Fruit fly (Drosophila melanogaster) whole organism, adult: ENCODE data around the gene sa.

Experiments
- CG11617 ChIP-seq: fragments of 200-800 bp; sonication (Bioruptor generic); optimal IDR thresholded peaks from 2 replicates; lab custom pipeline; 2017; ENCODE audit warnings: mild to moderate bottlenecking, missing biosample characterization, missing genetic modification reagents, missing genetic modification characterization
- CG12768 ChIP-seq: fragments of 200-800 bp; sonication (Bioruptor generic); optimal IDR thresholded peaks from 2 replicates; lab custom pipeline; 2017; ENCODE audit warnings: missing biosample characterization, missing genetic modification characterization, mild to moderate bottlenecking, moderate library complexity, missing genetic modification reagents
- CG33017 ChIP-seq: fragments of 200-800 bp; sonication (Bioruptor generic); optimal IDR thresholded peaks from 2 replicates; lab custom pipeline; 2018; ENCODE audit warnings: missing biosample characterization, mild to moderate bottlenecking, missing genetic modification characterization, moderate library complexity
- CG5204 ChIP-seq: fragments of 200-800 bp; sonication (Bioruptor generic); optimal IDR thresholded peaks from 2 replicates; lab custom pipeline; 2016; ENCODE audit warnings: missing biosample characterization, missing genetic modification characterization
- CG7045 ChIP-seq: fragments of 200-800 bp; sonication (Bioruptor generic); optimal IDR thresholded peaks from 2 replicates; lab custom pipeline; 2017; ENCODE audit warnings: missing biosample characterization, mild to moderate bottlenecking, missing genetic modification characterization
- CG7101 ChIP-seq: fragments of 200-800 bp; sonication (Bioruptor generic); optimal IDR thresholded peaks from 2 replicates; lab custom pipeline; 2018; ENCODE audit warnings: missing biosample characterization, mild to moderate bottlenecking, missing genetic modification characterization, moderate library complexity
- Mnt ChIP-seq: fragments of 200-800 bp; sonication (Bioruptor generic); optimal IDR thresholded peaks from 2 replicates; lab custom pipeline; 2016; ENCODE audit warnings: missing biosample characterization, mild to moderate bottlenecking, missing genetic modification characterization
- bab1 ChIP-seq: fragments of 200-800 bp; sonication (Bioruptor generic); optimal IDR thresholded peaks from 3 replicates; lab custom pipeline; 2019; ENCODE audit warnings: missing biosample characterization, mild to moderate bottlenecking, missing genetic modification characterization, moderate library complexity
- cic ChIP-seq: fragments of 200-800 bp; sonication (Bioruptor generic); optimal IDR thresholded peaks from 2 replicates; lab custom pipeline; 2017; ENCODE audit warnings: missing biosample characterization, mild to moderate bottlenecking, missing genetic modification characterization, moderate library complexity
- kay ChIP-seq: fragments of 200-800 bp; sonication (Bioruptor generic); peaks from one replicate; lab custom pipeline; 2016; ENCODE audit warnings: missing biosample characterization, missing genetic modification characterization, borderline replicate concordance
- tj ChIP-seq: fragments of 200-800 bp; sonication (Bioruptor generic); optimal IDR thresholded peaks from 3 replicates; lab custom pipeline; 2017; ENCODE audit warnings: missing biosample characterization, mild to moderate bottlenecking, missing genetic modification characterization, moderate library complexity

dm6 chr3L:21388824-21389223 is 17.7 kb downstream of the sa start:
- TF ChIP-seq cic (no peak), CG7101 (tag; lab: Kevin White, UChicago) (no peak), CG7045 (GFP tag; lab: Kevin White, UChicago) (no peak), bab1 (GFP tag; lab: Kevin White, UChicago) (no peak), Mnt (GFP tag; lab: Kevin White, UChicago) (no peak), CG12768 (GFP tag; lab: Kevin White, UChicago) (no peak), CG11617 (GFP tag; lab: Kevin White, UChicago) (no peak), tj (peak; percentile 97), CG5204 (GFP tag; lab: Kevin White, UChicago) (no peak), CG33017 (no peak), kay (GFP tag; lab: Kevin White, UChicago) (no peak)
